Worm (Caenorhabditis elegans): ENCODE measurements around the gene knl-1.

The knl-1 gene

DNA sequence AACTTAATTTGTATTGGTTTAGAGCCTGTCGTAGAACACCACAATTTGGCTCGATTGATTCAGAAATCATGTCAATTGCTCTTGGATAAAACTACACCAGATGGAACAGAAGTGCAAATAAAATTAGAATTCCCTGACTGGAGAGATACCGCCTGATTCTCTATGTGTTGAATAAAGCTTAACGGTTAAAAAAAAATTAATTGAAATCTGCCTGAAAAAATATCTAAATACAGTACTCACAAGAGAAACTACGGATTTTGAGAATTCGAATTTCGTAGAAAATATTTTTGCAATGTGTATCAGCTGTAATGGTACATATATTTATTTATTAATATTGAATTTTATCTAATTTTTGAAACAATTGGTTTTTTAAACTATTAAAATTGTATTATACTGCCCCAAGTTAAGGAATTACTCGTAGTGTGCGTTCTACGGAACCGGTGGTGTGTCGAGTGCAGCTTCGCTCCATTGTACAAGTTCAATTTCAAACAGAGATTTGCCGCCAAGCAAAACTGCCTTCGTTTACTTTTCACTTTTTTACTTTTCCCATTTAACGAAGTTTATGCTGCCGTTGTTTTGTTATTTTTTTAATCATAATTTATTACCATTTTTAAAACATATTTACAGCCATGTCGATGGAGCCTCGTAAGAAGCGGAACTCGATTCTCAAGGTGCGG is at the start of gene knl-1 (continued):
- no peak for TF ChIP-seq hmg-20 (GFP tag; IDR thresholded peaks at IDR 0.05)
- TF ChIP-seq ztf-22 (GFP tag; optimal IDR thresholded peaks at IDR 0.05), result no peak
- TF ChIP-seq C17E4.6 (GFP tag; IDR thresholded peaks at IDR 0.05), result no peak
- TF ChIP-seq lin-35 (GFP tag; optimal IDR thresholded peaks at IDR 0.05), result peak in 1 of 3 experiments; percentile 21
- no peak for TF ChIP-seq tbx-9 (tag; optimal IDR thresholded peaks at IDR 0.05; ENCODE audit: borderline replicate concordance)
- no peak for TF ChIP-seq F49E8.2 (tag; optimal IDR thresholded peaks at IDR 0.05; ENCODE audit: insufficient read depth)
- TF ChIP-seq ceh-58 (GFP tag; IDR thresholded peaks at IDR 0.05), result no peak
- no peak for TF ChIP-seq cebp-2 (GFP tag; IDR thresholded peaks at IDR 0.05)
- TF ChIP-seq efl-1 (GFP tag; optimal IDR thresholded peaks at IDR 0.05), result peak; percentile 90
- TF ChIP-seq ceh-79 (tag; optimal IDR thresholded peaks at IDR 0.05), result no peak
- TF ChIP-seq nhr-27 (tag; optimal IDR thresholded peaks at IDR 0.05), result no peak
- TF ChIP-seq snpc-3.4 (tag; optimal IDR thresholded peaks at IDR 0.05), result peak; percentile 28
- peak; percentile 80 for TF ChIP-seq mcd-1 (GFP tag; IDR thresholded peaks at IDR 0.05)
- TF ChIP-seq unc-130 (GFP tag; optimal IDR thresholded peaks at IDR 0.05), result peak; percentile 68
- no peak for TF ChIP-seq Y53F4B.3 (GFP tag; IDR thresholded peaks at IDR 0.05)
- TF ChIP-seq madf-6 (GFP tag; IDR thresholded peaks at IDR 0.05), result peak; percentile 69
- TF ChIP-seq gei-17 (GFP tag; optimal IDR thresholded peaks at IDR 0.05), result no peak
- peak; percentile 45; the same call in 1 of the 2 replicates for TF ChIP-seq rcor-1 (GFP tag; IDR thresholded peaks at IDR 0.05)
- no peak for TF ChIP-seq egl-18 (GFP tag; IDR thresholded peaks at IDR 0.05)
- TF ChIP-seq madf-10 (tag; optimal IDR thresholded peaks at IDR 0.05), result peak; percentile 4
- TF ChIP-seq die-1 (tag; optimal IDR thresholded peaks at IDR 0.05), result no peak
- TF ChIP-seq chd-7 (tag; optimal IDR thresholded peaks at IDR 0.05), result no peak
- peak; percentile 44 for TF ChIP-seq F33H1.4 (GFP tag; IDR thresholded peaks at IDR 0.05)
- TF ChIP-seq B0035.1 (tag; optimal IDR thresholded peaks at IDR 0.05), result no peak
- no peak for TF ChIP-seq rpc-1 (optimal IDR thresholded peaks at IDR 0.05)
- no peak for TF ChIP-seq rpc-1 (tag; optimal IDR thresholded peaks at IDR 0.05)
- TF ChIP-seq pha-4 (tag; optimal IDR thresholded peaks at IDR 0.05), result no peak
- peak; percentile 30 for TF ChIP-seq ceh-27 (GFP tag; optimal IDR thresholded peaks at IDR 0.05)
- TF ChIP-seq F52B5.7 (tag; optimal IDR thresholded peaks at IDR 0.05), result no peak
- TF ChIP-seq F57A8.1 (GFP tag; optimal IDR thresholded peaks at IDR 0.05), result no peak
- no peak for TF ChIP-seq egl-44 (GFP tag; IDR thresholded peaks at IDR 0.05)
- peak; percentile 42 for TF ChIP-seq ztf-18 (tag; optimal IDR thresholded peaks at IDR 0.05)
- no peak for TF ChIP-seq nhr-90 (tag; optimal IDR thresholded peaks at IDR 0.05)
- peak; percentile 39 for TF ChIP-seq nhr-80 (tag; optimal IDR thresholded peaks at IDR 0.05)
- TF ChIP-seq F37B4.10 (GFP tag; IDR thresholded peaks at IDR 0.05), result no peak
- TF ChIP-seq lir-1 (GFP tag; conservative IDR thresholded peaks at IDR 0.05), result no peak
- peak; percentile 75 for TF ChIP-seq ceh-91 (GFP tag; IDR thresholded peaks at IDR 0.05)
- no peak for TF ChIP-seq ets-4 (GFP tag; optimal IDR thresholded peaks at IDR 0.05)
- no peak for TF ChIP-seq cebp-1 (GFP tag; IDR thresholded peaks at IDR 0.05)
- no peak for TF ChIP-seq cebp-1 (tag; optimal IDR thresholded peaks at IDR 0.05)
- TF ChIP-seq ceh-100 (GFP tag; IDR thresholded peaks at IDR 0.05), result peak; percentile 95
- TF ChIP-seq tbp1 (GFP tag; optimal IDR thresholded peaks at IDR 0.05), result peak; percentile 25
- no peak for TF ChIP-seq F39B2.1 (GFP tag; IDR thresholded peaks at IDR 0.05)
- no peak for TF ChIP-seq sdz-38 (tag; optimal IDR thresholded peaks at IDR 0.05)
- TF ChIP-seq ztf-28 (GFP tag; IDR thresholded peaks at IDR 0.05), result 0 out of 2 replicates have a peak, but pooled peaks have one; percentile 63
- no peak for TF ChIP-seq mes-4 (tag; optimal IDR thresholded peaks at IDR 0.05)
- no peak for TF ChIP-seq zfh-2 (GFP tag; conservative IDR thresholded peaks at IDR 0.05)
- TF ChIP-seq hrde-1 (tag; optimal IDR thresholded peaks at IDR 0.05; ENCODE audit: borderline replicate concordance), result no peak
- no peak for TF ChIP-seq ZK185.1 (tag; optimal IDR thresholded peaks at IDR 0.05; ENCODE audit: poor library complexity, severe bottlenecking)

All from whole organism, young adult.